Worm (Caenorhabditis elegans) whole organism, young adult: ENCODE data around the gene Y17G7B.12.

Source experiments
- B0019.2 ChIP-seq: fragments of 200-800 bp; sonication (Bioruptor generic); conservative IDR thresholded peaks from 2 replicates; pipeline ENCODE4 v1.3.6; 2022; ENCODE audit warnings: missing genetic modification reagents, missing genetic modification characterization, missing compliant biosample characterization
- B0336.3 ChIP-seq: fragments of 200-800 bp; sonication (Bioruptor generic); IDR thresholded peaks from 2 replicates; pipeline ENCODE4 v1.3.6; 2022; ENCODE audit warnings: missing genetic modification characterization, missing compliant biosample characterization
- F23B12.7 ChIP-seq: sonication (generic microtip); optimal IDR thresholded peaks from 2 replicates; lab custom pipeline; 2017; ENCODE audit warnings: missing genetic modification characterization, mild to moderate bottlenecking, missing compliant biosample characterization, antibody characterized with exemption, moderate library complexity; ENCODE audit not compliant: insufficient read depth
- F55B11.4 ChIP-seq: sonication (generic microtip); optimal IDR thresholded peaks from 2 replicates; lab custom pipeline; 2016; ENCODE audit warnings: missing compliant biosample characterization, missing genetic modification characterization, borderline replicate concordance; ENCODE audit not compliant: insufficient read depth
- F57C9.4 ChIP-seq: sonication (generic microtip); optimal IDR thresholded peaks from 2 replicates; lab custom pipeline; 2017; ENCODE audit warnings: mild to moderate bottlenecking, missing genetic modification characterization, missing compliant biosample characterization
- K11D2.4 ChIP-seq: fragments of 200-800 bp; sonication (Bioruptor generic); IDR thresholded peaks from 2 replicates; pipeline ENCODE4 v1.3.6; 2022; ENCODE audit warnings: missing genetic modification reagents, missing genetic modification characterization, missing compliant biosample characterization
- Y79H2A.3 ChIP-seq: fragments of 200-800 bp; sonication (Bioruptor generic); conservative IDR thresholded peaks from 2 replicates; pipeline ENCODE4 v1.3.6; 2022; ENCODE audit warnings: missing genetic modification reagents, missing genetic modification characterization, missing compliant biosample characterization
- ama-1 ChIP-seq, 3 experiments: fragments of 150-350 bp in 1 of 3; sonication (generic microtip) in 2 of 3; optimal IDR thresholded peaks; 2 replicates each; lab custom pipeline; 2014 to 2018; ENCODE audit warnings: missing biosample characterization in 2 of 3, missing genetic modification characterization in 2 of 3, missing genetic modification reagents in 2 of 3
- aptf-2 ChIP-seq: fragments of 200-800 bp; sonication (Bioruptor generic); conservative IDR thresholded peaks from 2 replicates; pipeline ENCODE4 v1.3.6; 2022; ENCODE audit warnings: missing genetic modification reagents, missing genetic modification characterization, missing compliant biosample characterization
- athp-1 ChIP-seq: sonication (generic microtip); optimal IDR thresholded peaks from 2 replicates; lab custom pipeline; 2017; ENCODE audit warnings: mild to moderate bottlenecking, missing genetic modification characterization, missing compliant biosample characterization
- bed-2 ChIP-seq: fragments of 200-800 bp; sonication (Bioruptor generic); IDR thresholded peaks from 2 replicates; pipeline ENCODE4 v1.3.6; 2022; ENCODE audit warnings: missing genetic modification reagents, missing genetic modification characterization, missing compliant biosample characterization
- dpl-1 ChIP-seq: fragments of 150-350 bp; optimal IDR thresholded peaks from 2 replicates; lab custom pipeline; 2014; ENCODE audit warnings: missing biosample characterization, missing genetic modification reagents, missing genetic modification characterization
- fkh-3 ChIP-seq: sonication (generic microtip); optimal IDR thresholded peaks from 2 replicates; lab custom pipeline; 2016; ENCODE audit warnings: mild to moderate bottlenecking, missing genetic modification characterization, missing compliant biosample characterization
- him-1 ChIP-seq: sonication (generic microtip); optimal IDR thresholded peaks from 2 replicates; lab custom pipeline; 2016; ENCODE audit warnings: missing genotype, missing genetic modification reagents, missing genetic modification characterization, missing compliant biosample characterization
- hrde-1 ChIP-seq: sonication (generic microtip); optimal IDR thresholded peaks from 2 replicates; lab custom pipeline; 2016; ENCODE audit warnings: missing genetic modification characterization, mild to moderate bottlenecking, missing compliant biosample characterization, moderate library complexity, missing genotype, missing genetic modification reagents, borderline replicate concordance
- let-607 ChIP-seq, 2 experiments: fragments of 200-800 bp in 1 of 2; sonication (Bioruptor generic) in 1 of 2; sonication (generic microtip) in 1 of 2; optimal IDR thresholded peaks; 2 replicates each; lab custom pipeline; 2016 to 2018; ENCODE audit warnings: mild to moderate bottlenecking in 2 of 2, missing compliant biosample characterization in 2 of 2, missing genetic modification characterization in 2 of 2, moderate library complexity in 2 of 2, missing genotype in 1 of 2
- lin-35 ChIP-seq, 3 experiments: fragments of 150-350 bp in 2 of 3; sonication (generic microtip) in 1 of 3; optimal IDR thresholded peaks; 2 replicates each; lab custom pipeline; 2014 to 2018; ENCODE audit warnings: missing biosample characterization in 3 of 3, missing genetic modification characterization in 3 of 3, missing genetic modification reagents in 3 of 3
- lin-40 ChIP-seq: sonication (generic microtip); optimal IDR thresholded peaks from 2 replicates; lab custom pipeline; 2016; ENCODE audit warnings: missing genetic modification characterization, mild to moderate bottlenecking, missing compliant biosample characterization, missing genotype, missing genetic modification reagents
- lsy-27 ChIP-seq: sonication (generic microtip); optimal IDR thresholded peaks from 2 replicates; lab custom pipeline; 2017; ENCODE audit warnings: missing genetic modification characterization, mild to moderate bottlenecking, missing compliant biosample characterization, antibody characterized with exemption, missing genotype, borderline replicate concordance; ENCODE audit not compliant: insufficient read depth
- mcd-1 ChIP-seq: fragments of 200-800 bp; sonication (Bioruptor generic); IDR thresholded peaks from 2 replicates; pipeline ENCODE4 v1.3.6; 2022; ENCODE audit warnings: missing genetic modification reagents, missing genetic modification characterization, missing compliant biosample characterization
- mes-4 ChIP-seq: sonication (generic microtip); optimal IDR thresholded peaks from 2 replicates; lab custom pipeline; 2016; ENCODE audit warnings: missing genotype, missing genetic modification characterization, missing compliant biosample characterization
- nhr-179 ChIP-seq: sonication (generic microtip); optimal IDR thresholded peaks from 2 replicates; lab custom pipeline; 2016; ENCODE audit warnings: mild to moderate bottlenecking, missing genetic modification characterization, missing compliant biosample characterization
- nhr-80 ChIP-seq: sonication (generic microtip); optimal IDR thresholded peaks from 2 replicates; lab custom pipeline; 2016; ENCODE audit warnings: missing genetic modification characterization, missing compliant biosample characterization
- rec-8 ChIP-seq, 2 experiments: sonication (generic microtip); optimal IDR thresholded peaks; 2 replicates each; lab custom pipeline; 2016; ENCODE audit warnings: mild to moderate bottlenecking in 2 of 2, missing genetic modification characterization in 2 of 2, missing genetic modification reagents in 2 of 2, missing genotype in 2 of 2, missing biosample characterization in 1 of 2, missing compliant biosample characterization in 1 of 2, moderate library complexity in 1 of 2
- snpc-1.1 ChIP-seq: sonication (generic microtip); optimal IDR thresholded peaks from 2 replicates; lab custom pipeline; 2017; ENCODE audit warnings: missing genetic modification characterization, mild to moderate bottlenecking, missing compliant biosample characterization, antibody characterized with exemption, moderate library complexity, missing genotype, missing genetic modification reagents; ENCODE audit not compliant: insufficient read depth
- somi-1 ChIP-seq: fragments of 200-800 bp; sonication (Bioruptor generic); optimal IDR thresholded peaks from 2 replicates; lab custom pipeline; 2018; ENCODE audit warnings: mild to moderate bottlenecking, missing genetic modification characterization, missing compliant biosample characterization
- sptf-2 ChIP-seq: fragments of 200-800 bp; sonication (Bioruptor generic); optimal IDR thresholded peaks from 2 replicates; lab custom pipeline; 2018; ENCODE audit warnings: mild to moderate bottlenecking, missing genetic modification characterization, missing compliant biosample characterization
- tbx-9 ChIP-seq: sonication (generic microtip); optimal IDR thresholded peaks from 2 replicates; lab custom pipeline; 2016; ENCODE audit warnings: borderline replicate concordance, missing genetic modification characterization, inconsistent platforms, missing compliant biosample characterization
- ztf-25 ChIP-seq: fragments of 200-800 bp; sonication (Bioruptor generic); IDR thresholded peaks from 2 replicates; pipeline ENCODE4 v1.3.6; 2022; ENCODE audit warnings: missing genetic modification reagents, missing genetic modification characterization, missing compliant biosample characterization
- ztf-26 ChIP-seq: sonication (generic microtip); optimal IDR thresholded peaks from 2 replicates; lab custom pipeline; 2017; ENCODE audit warnings: missing genetic modification characterization, missing compliant biosample characterization

The Y17G7B.12 gene

ce11 chrII:12059872-12060271, 36.2 kb downstream of the Y17G7B.12 start (continued):
- TF ChIP-seq K11D2.4 (GFP tag; lab: Robert Waterston, UW) (peak; percentile 27; the same call in 1 of the 2 replicates), bed-2 (GFP tag; lab: Robert Waterston, UW) (no peak), lsy-27 (no peak), ama-1 (optimal IDR thresholded peaks at IDR 0.05; lab: Kevin White, UChicago) (peak; percentile 26), ama-1 (GFP tag; optimal IDR thresholded peaks at IDR 0.05; lab: Kevin White, UChicago) (no peak), fkh-3 (no peak), hrde-1 (tag; lab: Kevin White, UChicago) (no peak), lin-35 (GFP tag; optimal IDR thresholded peaks at IDR 0.05; lab: Kevin White, UChicago) (no peak), Y79H2A.3 (GFP tag; lab: Robert Waterston, UW) (no peak), mcd-1 (GFP tag; lab: Robert Waterston, UW) (no peak), F55B11.4 (no peak)

- TF ChIP-seq mes-4 (tag; lab: Kevin White, UChicago) (no peak), F23B12.7 (tag; lab: Kevin White, UChicago) (no peak), lin-40 (tag; lab: Kevin White, UChicago) (no peak), lsy-27 (no peak), dpl-1 (GFP tag; lab: Kevin White, UChicago) (no peak), B0019.2 (GFP tag; lab: Robert Waterston, UW) (no peak), snpc-1.1 (tag; lab: Kevin White, UChicago) (no peak), tbx-9 (tag; lab: Kevin White, UChicago) (no peak), aptf-2 (GFP tag; lab: Robert Waterston, UW) (no peak), him-1 (tag; lab: Kevin White, UChicago) (no peak), B0336.3 (GFP tag; lab: Robert Waterston, UW) (no peak), K11D2.4 (GFP tag; lab: Robert Waterston, UW) (no peak), F57C9.4 (tag; lab: Kevin White, UChicago) (no peak), hrde-1 (tag; lab: Kevin White, UChicago) (no peak)
Measured at ce11 chrII:12062521-12062920, 38.9 kb downstream of the Y17G7B.12 start, which contains the start of gene arrd-7. Gene arrd-7 (minus strand): TSS chrII:12062621.

DNA sequence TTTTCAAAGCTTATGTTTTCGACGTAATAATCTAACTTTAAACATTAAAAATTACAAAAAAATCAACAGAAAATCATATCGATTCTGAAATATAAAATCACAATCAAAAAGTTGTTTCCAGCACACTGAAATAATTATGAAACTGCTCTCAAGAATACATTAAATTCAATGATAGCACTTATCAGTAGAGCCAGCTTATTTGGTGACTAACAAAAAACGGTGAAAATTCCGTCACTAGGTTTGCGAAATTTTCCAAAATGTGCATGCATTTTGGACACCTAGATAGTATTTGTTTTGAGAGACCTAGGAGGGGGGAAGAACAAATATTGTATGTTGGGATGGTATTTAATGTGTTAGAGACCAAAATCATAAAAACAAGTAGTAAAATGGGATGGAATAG, 39.4 kb downstream of the Y17G7B.12 start:
- TF ChIP-seq nhr-80 (tag; lab: Kevin White, UChicago): peak; percentile 65
- no peak for TF ChIP-seq let-607 (tag; optimal IDR thresholded peaks at IDR 0.05; lab: Kevin White, UChicago)

- TF ChIP-seq somi-1 (GFP tag; lab: Kevin White, UChicago): no peak
- TF ChIP-seq nhr-80 (tag; lab: Kevin White, UChicago): peak; percentile 28
- TF ChIP-seq, all 124 proteins: peak for 1
Measured at ce11 chrII:12064680-12065135, 41.0 kb downstream of the Y17G7B.12 start, which contains the start of gene arrd-8. Gene arrd-8 (plus strand): TSS chrII:12065085.

DNA sequence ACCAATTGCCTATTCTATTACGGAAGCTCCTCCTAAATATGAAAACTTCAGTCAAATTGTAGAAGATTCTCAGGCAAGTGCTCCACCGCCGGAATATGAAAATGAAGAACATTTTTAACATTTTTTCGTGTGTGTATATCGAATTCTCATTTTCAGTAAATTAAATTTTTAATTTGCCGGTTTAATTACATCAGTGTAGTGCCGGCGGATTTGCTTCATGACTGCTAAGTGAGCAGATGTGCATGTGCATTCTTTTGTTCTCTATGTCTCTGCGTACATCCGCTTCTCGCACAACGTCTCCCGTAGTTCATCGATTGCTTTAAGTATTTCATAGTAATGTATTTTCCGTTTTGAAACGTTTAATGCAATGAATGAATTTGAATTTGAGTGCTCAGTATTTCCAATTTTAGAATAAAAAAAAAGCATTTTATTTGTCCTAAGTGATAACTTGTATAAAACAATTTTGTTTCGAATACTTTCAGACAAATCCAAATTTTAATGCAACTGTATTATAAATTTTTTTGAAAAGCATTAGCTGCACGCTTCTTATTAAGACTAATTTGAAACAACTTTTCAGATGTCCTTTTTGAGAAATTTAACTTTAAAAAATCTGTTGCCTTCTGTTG, 43.9 kb downstream of the Y17G7B.12 start, which contains the start of gene Y17G7B.22:
TSS of gene Y17G7B.22 (plus strand) at position 576 of the 626 bp plus-strand sequence.
- TF ChIP-seq ztf-26 (tag; lab: Kevin White, UChicago): no peak
- TF ChIP-seq nhr-179 (tag; lab: Kevin White, UChicago): no peak

- no peak for TF ChIP-seq athp-1 (tag; lab: Kevin White, UChicago)
- TF ChIP-seq rec-8 (tag; optimal IDR thresholded peaks at IDR 0.05; lab: Kevin White, UChicago): no peak
- TF ChIP-seq snpc-1.1 (tag; lab: Kevin White, UChicago): no peak
- TF ChIP-seq ztf-25 (GFP tag; lab: Robert Waterston, UW): peak; percentile 77; the same call in 1 of the 2 replicates
- no peak for TF ChIP-seq sptf-2 (GFP tag; lab: Kevin White, UChicago)
Measured at ce11 chrII:12071243-12071642, 47.6 kb downstream of the Y17G7B.12 start.
